Fruit fly (Drosophila melanogaster): ENCODE measurements around the gene bowl.
A peak's percentile ranks its signal among the peaks of the same experiment; 100 is the strongest.

The bowl gene

dm6 chr2L:3827406-3828133 lies 56.1 kb downstream of the bowl start (continued):
- peak; percentile 48 for TF ChIP-seq lilli (GFP tag; optimal IDR thresholded peaks at IDR 0.05)
- TF ChIP-seq NC2α (GFP tag; optimal IDR thresholded peaks at IDR 0.05): peak; percentile 38
- no peak for TF ChIP-seq Eip74EF (GFP tag; optimal IDR thresholded peaks at IDR 0.05)
- peak; percentile 75 for TF ChIP-seq Med (GFP tag)
- peak; percentile 86 for TF ChIP-seq CoRest (tag; optimal IDR thresholded peaks at IDR 0.05)
- TF ChIP-seq Xbp1 (GFP tag; optimal IDR thresholded peaks at IDR 0.05): peak; percentile 42
- peak; percentile 69 for TF ChIP-seq CG7745 (tag; optimal IDR thresholded peaks at IDR 0.05)
- TF ChIP-seq Atf6 (GFP tag; IDR thresholded peaks at IDR 0.05): no peak
- TF ChIP-seq zfh1 (GFP tag; IDR thresholded peaks at IDR 0.05): peak; percentile 83
- TF ChIP-seq ranshi (GFP tag; IDR thresholded peaks at IDR 0.05): no peak
- TF ChIP-seq CG2202 (tag; optimal IDR thresholded peaks at IDR 0.05): peak; percentile 80
- TF ChIP-seq Ssrp (tag; optimal IDR thresholded peaks at IDR 0.05): peak; percentile 76
- peak; percentile 75; the same call in 1 of the 2 replicates for TF ChIP-seq dan (GFP tag; IDR thresholded peaks at IDR 0.05)
- peak; percentile 13 for TF ChIP-seq CG4617 (GFP tag; optimal IDR thresholded peaks at IDR 0.05; ENCODE audit: borderline replicate concordance)
- peak; percentile 50 for TF ChIP-seq CG12155 (GFP tag; optimal IDR thresholded peaks at IDR 0.05)
- TF ChIP-seq CG7928 (GFP tag; optimal IDR thresholded peaks at IDR 0.05): no peak
- peak; percentile 8 for TF ChIP-seq CG5180 (GFP tag; optimal IDR thresholded peaks at IDR 0.05)
- TF ChIP-seq CG34422 (GFP tag; IDR thresholded peaks at IDR 0.05): no peak
- TF ChIP-seq CG7556 (GFP tag; optimal IDR thresholded peaks at IDR 0.05): peak; percentile 86
- TF ChIP-seq Doc3 (GFP tag; IDR thresholded peaks at IDR 0.05; ENCODE audit: partially characterized antibody): no peak
- TF ChIP-seq hth (optimal IDR thresholded peaks at IDR 0.05): peak; percentile 4
- TF ChIP-seq dm (GFP tag; optimal IDR thresholded peaks at IDR 0.05): peak; percentile 12
- TF ChIP-seq Vsx1 (GFP tag; optimal IDR thresholded peaks at IDR 0.05): peak; percentile 53
- TF ChIP-seq Pdp1 (GFP tag; optimal IDR thresholded peaks at IDR 0.05): peak in 1 of 2 experiments; percentile 35
- TF ChIP-seq CG4424 (GFP tag; optimal IDR thresholded peaks at IDR 0.05): peak; percentile 76
- TF ChIP-seq CG8388 (GFP tag; optimal IDR thresholded peaks at IDR 0.05): peak; percentile 81
- no peak for TF ChIP-seq CG7372 (GFP tag; IDR thresholded peaks at IDR 0.05)
- peak; percentile 81 for TF ChIP-seq nerfin-1 (tag; optimal IDR thresholded peaks at IDR 0.05)
- TF ChIP-seq CG6854 (GFP tag; optimal IDR thresholded peaks at IDR 0.05): no peak
- peak; percentile 29; the same call in 1 of the 2 replicates for TF ChIP-seq E2f2 (GFP tag; IDR thresholded peaks at IDR 0.05)
- TF ChIP-seq CG6654 (GFP tag; optimal IDR thresholded peaks at IDR 0.05): no peak
- no peak for TF ChIP-seq CG6683 (GFP tag; optimal IDR thresholded peaks at IDR 0.05)
- no peak for TF ChIP-seq ash1 (GFP tag; optimal IDR thresholded peaks at IDR 0.05)
- no peak for TF ChIP-seq CG10565 (GFP tag; optimal IDR thresholded peaks at IDR 0.05)
- TF ChIP-seq twi (tag; optimal IDR thresholded peaks at IDR 0.05): peak; percentile 85
- TF ChIP-seq ab (GFP tag; optimal IDR thresholded peaks at IDR 0.05): no peak
- peak; percentile 13 for TF ChIP-seq YL-1 (GFP tag; optimal IDR thresholded peaks at IDR 0.05)
- TF ChIP-seq CG18619 (GFP tag; optimal IDR thresholded peaks at IDR 0.05): peak; percentile 54
- TF ChIP-seq gcm (GFP tag; optimal IDR thresholded peaks at IDR 0.05): peak; percentile 91
- TF ChIP-seq lola (GFP tag; optimal IDR thresholded peaks at IDR 0.05): peak in 1 of 3 experiments; percentile 96
- peak; percentile 65; the same call in 1 of the 2 replicates for TF ChIP-seq chm (GFP tag; IDR thresholded peaks at IDR 0.05)
- TF ChIP-seq Xrp1 (GFP tag; IDR thresholded peaks at IDR 0.05): peak; percentile 92
- TF ChIP-seq pfk (GFP tag; optimal IDR thresholded peaks at IDR 0.05): no peak
- TF ChIP-seq gsb-n (tag; optimal IDR thresholded peaks at IDR 0.05): peak; percentile 92
- TF ChIP-seq CG7271 (tag; optimal IDR thresholded peaks at IDR 0.05): peak; percentile 95
- no peak for TF ChIP-seq NFAT (GFP tag; IDR thresholded peaks at IDR 0.05)
- TF ChIP-seq zf30C (GFP tag; optimal IDR thresholded peaks at IDR 0.05): peak; percentile 98
- peak; percentile 74 for TF ChIP-seq CG30403 (GFP tag; optimal IDR thresholded peaks at IDR 0.05)
- TF ChIP-seq Atf3 (GFP tag; optimal IDR thresholded peaks at IDR 0.05): peak; percentile 2

All from whole organism, embryonic.